Worm (Caenorhabditis elegans) whole organism, young adult: ENCODE results near the gene grl-18.

Source experiments
- cebp-1 ChIP-seq, 2 experiments: fragments of 200-800 bp in 1 of 2; sonication (Bioruptor generic) in 1 of 2; sonication (generic microtip) in 1 of 2; IDR thresholded peaks in 1 of 2; optimal IDR thresholded peaks in 1 of 2; 2 replicates each; pipeline versions ENCODE4 v1.3.6 to Lab custom; 2017 to 2022; ENCODE audit warnings: missing compliant biosample characterization in 2 of 2, missing genetic modification characterization in 2 of 2, mild to moderate bottlenecking in 1 of 2, missing genetic modification reagents in 1 of 2, moderate library complexity in 1 of 2
- ceh-58 ChIP-seq: fragments of 200-800 bp; sonication (Bioruptor generic); IDR thresholded peaks from 2 replicates; pipeline ENCODE4 v1.3.6; 2022; ENCODE audit warnings: missing genetic modification characterization, missing compliant biosample characterization
- die-1 ChIP-seq: sonication (generic microtip); optimal IDR thresholded peaks from 2 replicates; lab custom pipeline; 2016; ENCODE audit warnings: missing genotype, mild to moderate bottlenecking, missing genetic modification characterization, missing compliant biosample characterization
- nhr-120 ChIP-seq: fragments of 200-800 bp; sonication (Bioruptor generic); IDR thresholded peaks from 2 replicates; pipeline ENCODE4 v1.3.6; 2022; ENCODE audit warnings: missing genetic modification characterization, missing compliant biosample characterization
- somi-1 ChIP-seq: fragments of 200-800 bp; sonication (Bioruptor generic); optimal IDR thresholded peaks from 2 replicates; lab custom pipeline; 2018; ENCODE audit warnings: mild to moderate bottlenecking, missing genetic modification characterization, missing compliant biosample characterization
- zfh-2 ChIP-seq: fragments of 200-800 bp; sonication (Bioruptor generic); conservative IDR thresholded peaks from 2 replicates; pipeline ENCODE4 v1.3.6; 2022; ENCODE audit warnings: missing genetic modification reagents, missing genetic modification characterization, missing compliant biosample characterization

- TF ChIP-seq somi-1 (GFP tag; lab: Kevin White, UChicago) (no peak), nhr-120 (GFP tag; lab: Robert Waterston, UW) (no peak), zfh-2 (GFP tag; lab: Robert Waterston, UW) (no peak), cebp-1 (GFP tag; IDR thresholded peaks at IDR 0.05; lab: Robert Waterston, UW) (no peak), cebp-1 (tag; optimal IDR thresholded peaks at IDR 0.05; lab: Kevin White, UChicago) (no peak), die-1 (no peak), ceh-58 (GFP tag; lab: Robert Waterston, UW) (no peak)
Observed at ce11 chrV:5490205-5490604, 1.5 kb upstream of the grl-18 start, which contains the start of gene T05C3.6.
